Fruit fly (Drosophila melanogaster): ENCODE measurements around the gene TwdlZ.

The TwdlZ gene

dm6 chrX:16751579-16752156, 13.7 kb downstream of the TwdlZ start, which contains the start of gene goe (continued):
- TF ChIP-seq CG16863 (GFP tag; optimal IDR thresholded peaks at IDR 0.05) (peak; percentile 56), Max (GFP tag; optimal IDR thresholded peaks at IDR 0.05) (peak; percentile 37), ranshi (GFP tag; IDR thresholded peaks at IDR 0.05) (peak; percentile 68), vvl (GFP tag; IDR thresholded peaks at IDR 0.05) (peak; percentile 89), sob (GFP tag; IDR thresholded peaks at IDR 0.05) (peak; percentile 94), lov (optimal IDR thresholded peaks at IDR 0.05) (no peak), lov (GFP tag; IDR thresholded peaks at IDR 0.05) (peak; percentile 84; the same call in 2 of the 3 replicates), CG11085 (GFP tag; IDR thresholded peaks at IDR 0.05) (peak; percentile 86), CG3407 (GFP tag; optimal IDR thresholded peaks at IDR 0.05) (peak; percentile 76), CG11695 (GFP tag; IDR thresholded peaks at IDR 0.05) (peak; percentile 29; the same call in 1 of the 3 replicates), CG2116 (GFP tag; optimal IDR thresholded peaks at IDR 0.05) (peak; percentile 87), CG11247 (GFP tag; IDR thresholded peaks at IDR 0.05) (peak; percentile 84), mirr (GFP tag; optimal IDR thresholded peaks at IDR 0.05) (peak; percentile 70), D19A (tag; optimal IDR thresholded peaks at IDR 0.05) (no peak), CG34376 (GFP tag; optimal IDR thresholded peaks at IDR 0.05) (peak; percentile 75), CG18011 (GFP tag; optimal IDR thresholded peaks at IDR 0.05) (peak; percentile 65), NC2β (GFP tag; optimal IDR thresholded peaks at IDR 0.05) (peak; percentile 91), sima (GFP tag; optimal IDR thresholded peaks at IDR 0.05) (peak; percentile 72), CG17912 (GFP tag; optimal IDR thresholded peaks at IDR 0.05) (peak; percentile 91), Meics (GFP tag; optimal IDR thresholded peaks at IDR 0.05) (peak; percentile 85), jumu (GFP tag; optimal IDR thresholded peaks at IDR 0.05) (peak; percentile 84), tx (GFP tag; optimal IDR thresholded peaks at IDR 0.05) (peak; percentile 73), slp2 (GFP tag; optimal IDR thresholded peaks at IDR 0.05) (peak; percentile 79), Optix (GFP tag; IDR thresholded peaks at IDR 0.05) (peak; percentile 73; the same call in 2 of the 3 replicates), peb (GFP tag; IDR thresholded peaks at IDR 0.05) (no peak), Antp (GFP tag; optimal IDR thresholded peaks at IDR 0.05) (peak; percentile 84), CG3065 (GFP tag; optimal IDR thresholded peaks at IDR 0.05) (peak; percentile 73), fd64A (GFP tag; optimal IDR thresholded peaks at IDR 0.05) (no peak), CG12391 (tag; optimal IDR thresholded peaks at IDR 0.05) (peak; percentile 86), HLH3B (GFP tag; IDR thresholded peaks at IDR 0.05) (peak; percentile 71), pfk (GFP tag; optimal IDR thresholded peaks at IDR 0.05) (peak; percentile 49), Nf-YB (GFP tag; optimal IDR thresholded peaks at IDR 0.05) (peak; percentile 47), CG14441 (GFP tag; IDR thresholded peaks at IDR 0.05) (peak; percentile 78), Sry-δ (GFP tag; optimal IDR thresholded peaks at IDR 0.05) (peak; percentile 98), nom (GFP tag; optimal IDR thresholded peaks at IDR 0.05) (no peak), gcm (GFP tag; optimal IDR thresholded peaks at IDR 0.05) (peak; percentile 46), gsb-n (tag; optimal IDR thresholded peaks at IDR 0.05) (peak; percentile 72), da (GFP tag; optimal IDR thresholded peaks at IDR 0.05) (peak; percentile 75), lmd (GFP tag; IDR thresholded peaks at IDR 0.05) (peak; percentile 73), sd (tag; optimal IDR thresholded peaks at IDR 0.05) (peak; percentile 4), kni (GFP tag; optimal IDR thresholded peaks at IDR 0.05) (peak; percentile 5), Trl (optimal IDR thresholded peaks at IDR 0.05) (no peak), Trl (GFP tag; optimal IDR thresholded peaks at IDR 0.05) (peak; percentile 90), CG9727 (GFP tag; optimal IDR thresholded peaks at IDR 0.05) (peak; percentile 84), Med (GFP tag) (peak; percentile 98), CG8388 (GFP tag; optimal IDR thresholded peaks at IDR 0.05) (peak; percentile 64), CG6854 (GFP tag; optimal IDR thresholded peaks at IDR 0.05) (peak; percentile 50), CG34422 (GFP tag; IDR thresholded peaks at IDR 0.05) (peak; percentile 75), CG12299 (tag; optimal IDR thresholded peaks at IDR 0.05) (peak; percentile 78), grau (tag; optimal IDR thresholded peaks at IDR 0.05) (peak; percentile 76), HmgZ (tag; optimal IDR thresholded peaks at IDR 0.05) (peak; percentile 88)

Measured in whole organism, embryonic.